Worm (Caenorhabditis elegans) whole organism, late embryonic: ENCODE results near the gene srt-44.

Experiments used
- ama-1 ChIP-seq: fragments of 150-350 bp; optimal IDR thresholded peaks from 2 replicates; lab custom pipeline; 2014
- ceh-14 ChIP-seq: sonication (generic microtip); optimal IDR thresholded peaks from 2 replicates; lab custom pipeline; 2016; ENCODE audit warnings: missing genotype, missing genetic modification characterization, missing compliant biosample characterization
- ceh-19 ChIP-seq: fragments of 200-800 bp; sonication (Bioruptor generic); optimal IDR thresholded peaks from 2 replicates; lab custom pipeline; 2018; ENCODE audit warnings: mild to moderate bottlenecking, missing genetic modification characterization, missing compliant biosample characterization
- dve-1 ChIP-seq: sonication (generic microtip); optimal IDR thresholded peaks from 2 replicates; lab custom pipeline; 2017; ENCODE audit warnings: antibody characterized with exemption, mild to moderate bottlenecking, missing genetic modification characterization, missing compliant biosample characterization
- elt-4 ChIP-seq: sonication (generic microtip); optimal IDR thresholded peaks from 2 replicates; lab custom pipeline; 2016; ENCODE audit warnings: missing genetic modification characterization, missing compliant biosample characterization
- fkh-10 ChIP-seq: fragments of 150-350 bp; optimal IDR thresholded peaks from 2 replicates; lab custom pipeline; 2014; ENCODE audit warnings: missing biosample characterization, missing genetic modification reagents, missing genetic modification characterization
- fkh-6 ChIP-seq: sonication (generic microtip); optimal IDR thresholded peaks from 2 replicates; lab custom pipeline; 2016; ENCODE audit warnings: missing genetic modification characterization, missing compliant biosample characterization
- hlh-30 ChIP-seq: sonication (generic microtip); optimal IDR thresholded peaks from 2 replicates; lab custom pipeline; 2017; ENCODE audit warnings: antibody characterized with exemption, missing genetic modification characterization, missing compliant biosample characterization; ENCODE audit not compliant: insufficient read depth
- pha-2 ChIP-seq: sonication (generic microtip); optimal IDR thresholded peaks from 2 replicates; lab custom pipeline; 2017; ENCODE audit warnings: mild to moderate bottlenecking, missing genetic modification characterization, missing compliant biosample characterization
- pqm-1 ChIP-seq: sonication (generic microtip); optimal IDR thresholded peaks from 2 replicates; lab custom pipeline; 2016; ENCODE audit warnings: missing genetic modification characterization, missing compliant biosample characterization
- sox-4 ChIP-seq: sonication (generic microtip); optimal IDR thresholded peaks from 2 replicates; lab custom pipeline; 2017; ENCODE audit warnings: mild to moderate bottlenecking, missing genetic modification characterization, inconsistent platforms, missing compliant biosample characterization

ce11 chrIV:15108475-15108874 is 5.0 kb downstream of the srt-44 start, which contains the start of gene M199.2:
- TF ChIP-seq dve-1 (tag; lab: Kevin White, UChicago) (no peak), pha-2 (tag; lab: Kevin White, UChicago) (no peak), ama-1 (lab: Kevin White, UChicago) (no peak), fkh-10 (no peak), ceh-14 (no peak), elt-4 (tag; lab: Kevin White, UChicago) (no peak), fkh-6 (no peak), ceh-19 (no peak), hlh-30 (tag; lab: Kevin White, UChicago) (no peak), pqm-1 (tag; lab: Kevin White, UChicago) (no peak), sox-4 (no peak)
